Fruit fly (Drosophila melanogaster) whole organism, prepupa: ENCODE data around the gene grsm.

ENCODE experiments used
- CG10631 ChIP-seq: fragments of 200-800 bp; sonication (Bioruptor generic); optimal IDR thresholded peaks from 2 replicates; lab custom pipeline; 2016; ENCODE audit warnings: missing biosample characterization, missing genetic modification characterization
- CG11762 ChIP-seq: fragments of 200-800 bp; sonication (Bioruptor generic); optimal IDR thresholded peaks from 3 replicates; lab custom pipeline; 2016; ENCODE audit warnings: missing biosample characterization, missing genetic modification characterization; ENCODE audit not compliant: insufficient read depth
- CG1621 ChIP-seq: fragments of 200-800 bp; sonication (Bioruptor generic); optimal IDR thresholded peaks from 3 replicates; lab custom pipeline; 2018; ENCODE audit warnings: missing biosample characterization, mild to moderate bottlenecking, missing genetic modification characterization
- CG31627 ChIP-seq: fragments of 200-800 bp; sonication (Bioruptor generic); optimal IDR thresholded peaks from 3 replicates; lab custom pipeline; 2016; ENCODE audit warnings: missing biosample characterization, missing genetic modification characterization
- Eip78C ChIP-seq: fragments of 200-800 bp; sonication (Bioruptor generic); peaks from one replicate; lab custom pipeline; 2016; ENCODE audit warnings: missing biosample characterization, missing genetic modification characterization
- Hr38 ChIP-seq: sonication (Bioruptor generic); optimal IDR thresholded peaks from 2 replicates; lab custom pipeline; 2016; ENCODE audit warnings: missing biosample characterization, missing genetic modification characterization
- Sox102F ChIP-seq: fragments of 200-800 bp; sonication (Bioruptor generic); optimal IDR thresholded peaks from 2 replicates; lab custom pipeline; 2016; ENCODE audit warnings: missing biosample characterization, mild to moderate bottlenecking, missing genetic modification characterization
- Sox15 ChIP-seq: fragments of 200-800 bp; sonication (Bioruptor generic); optimal IDR thresholded peaks from 3 replicates; lab custom pipeline; 2016; ENCODE audit warnings: missing biosample characterization, missing genetic modification characterization
- acj6 ChIP-seq: fragments of 200-800 bp; sonication (Bioruptor generic); optimal IDR thresholded peaks from 3 replicates; lab custom pipeline; 2016; ENCODE audit warnings: missing biosample characterization, missing genetic modification characterization

- TF ChIP-seq Hr38 (GFP tag; lab: Kevin White, UChicago), result no peak
- peak; percentile 68 for TF ChIP-seq Eip78C (GFP tag; lab: Kevin White, UChicago)
- TF ChIP-seq CG1621 (tag; lab: Kevin White, UChicago), result no peak
- TF ChIP-seq Sox102F, result peak; percentile 12
- peak; percentile 53 for TF ChIP-seq CG10631
- TF ChIP-seq CG11762 (GFP tag; lab: Kevin White, UChicago), result no peak
- peak; percentile 24 for TF ChIP-seq acj6 (GFP tag; lab: Kevin White, UChicago)
- no peak for TF ChIP-seq CG31627
- TF ChIP-seq Sox15, result no peak
Measured at dm6 chr3R:12974447-12974846, 6.9 kb upstream of the grsm start.
